Worm (Caenorhabditis elegans) whole organism, L1 larva: ENCODE data around the gene unc-77.

ENCODE experiments used
- aha-1 ChIP-seq: fragments of 150-350 bp; optimal IDR thresholded peaks from 2 replicates; lab custom pipeline; 2014; ENCODE audit warnings: missing biosample characterization, missing genetic modification characterization
- elt-3 ChIP-seq, 6 experiments: fragments of 150-350 bp in 1 of 6; sonication (generic microtip); optimal IDR thresholded peaks; 2 replicates each; lab custom pipeline; 2017 to 2018; ENCODE audit warnings: missing biosample characterization in 6 of 6, missing genetic modification characterization in 6 of 6, inconsistent platforms in 1 of 6
- fos-1 ChIP-seq: fragments of 150-350 bp; optimal IDR thresholded peaks from 2 replicates; lab custom pipeline; 2014; ENCODE audit warnings: missing biosample characterization, missing genetic modification characterization
- hlh-17 ChIP-seq: fragments of 200-800 bp; sonication (Bioruptor generic); optimal IDR thresholded peaks from 2 replicates; lab custom pipeline; 2018; ENCODE audit warnings: missing genetic modification characterization, mild to moderate bottlenecking, missing compliant biosample characterization, moderate library complexity, borderline replicate concordance
- irx-1 ChIP-seq: sonication (generic microtip); optimal IDR thresholded peaks from 2 replicates; lab custom pipeline; 2016; ENCODE audit warnings: missing genetic modification characterization, missing compliant biosample characterization
- lir-3 ChIP-seq: sonication (generic microtip); optimal IDR thresholded peaks from 2 replicates; lab custom pipeline; 2016; ENCODE audit warnings: mild to moderate bottlenecking, missing genetic modification characterization, moderate library complexity, missing compliant biosample characterization; ENCODE audit not compliant: poor library complexity
- mdl-1 ChIP-seq, 2 experiments: fragments of 150-350 bp; optimal IDR thresholded peaks; 2 replicates each; lab custom pipeline; 2014 to 2017; ENCODE audit warnings: missing biosample characterization in 2 of 2, missing genetic modification characterization in 2 of 2, inconsistent platforms in 1 of 2
- skn-1 ChIP-seq: fragments of 150-350 bp; optimal IDR thresholded peaks from 2 replicates; lab custom pipeline; 2014; ENCODE audit warnings: missing biosample characterization, missing genetic modification characterization
- sptf-1 ChIP-seq: fragments of 150-350 bp; optimal IDR thresholded peaks from 2 replicates; lab custom pipeline; 2014; ENCODE audit warnings: missing biosample characterization, missing genetic modification characterization
- swsn-7 ChIP-seq: sonication (generic microtip); optimal IDR thresholded peaks from 2 replicates; lab custom pipeline; 2016; ENCODE audit warnings: missing genetic modification characterization, missing compliant biosample characterization
- xbp-1 ChIP-seq: sonication (generic microtip); optimal IDR thresholded peaks from 2 replicates; lab custom pipeline; 2016; ENCODE audit warnings: missing genetic modification characterization, missing compliant biosample characterization

DNA sequence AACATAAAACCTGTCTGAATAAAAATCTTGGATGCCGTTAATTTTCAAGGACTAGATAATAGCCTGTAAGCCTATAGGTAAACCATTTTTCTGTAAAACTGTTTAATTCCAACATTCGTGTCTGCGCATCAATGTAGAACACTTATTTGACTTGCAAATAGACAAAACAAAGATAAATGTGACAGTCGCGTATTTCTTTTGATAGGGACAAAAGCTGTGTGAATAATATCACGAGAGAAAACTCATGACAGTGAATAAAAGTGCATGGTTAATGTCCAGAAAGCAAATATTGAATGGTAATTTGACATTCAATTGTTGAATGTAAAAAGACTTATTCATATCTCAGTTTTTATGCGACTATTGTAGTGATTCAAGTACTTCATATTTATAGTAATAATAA lies 32.1 kb downstream of the unc-77 start, which contains the start of gene C11D2.3:
- TF ChIP-seq aha-1 (no peak), hlh-17 (GFP tag; lab: Kevin White, UChicago) (no peak), xbp-1 (tag; lab: Kevin White, UChicago) (no peak), swsn-7 (tag; lab: Kevin White, UChicago) (no peak), sptf-1 (tag; lab: Kevin White, UChicago) (no peak), elt-3 (tag; optimal IDR thresholded peaks at IDR 0.05; lab: Kevin White, UChicago) (no peak), irx-1 (no peak), mdl-1 (tag; optimal IDR thresholded peaks at IDR 0.05; lab: Kevin White, UChicago) (no peak), fos-1 (tag; lab: Kevin White, UChicago) (no peak), lir-3 (tag; lab: Kevin White, UChicago) (no peak), skn-1 (tag; lab: Kevin White, UChicago) (no peak)
